Worm (Caenorhabditis elegans): ENCODE measurements around the gene C37C3.2.

Gene C37C3.2

DNA sequence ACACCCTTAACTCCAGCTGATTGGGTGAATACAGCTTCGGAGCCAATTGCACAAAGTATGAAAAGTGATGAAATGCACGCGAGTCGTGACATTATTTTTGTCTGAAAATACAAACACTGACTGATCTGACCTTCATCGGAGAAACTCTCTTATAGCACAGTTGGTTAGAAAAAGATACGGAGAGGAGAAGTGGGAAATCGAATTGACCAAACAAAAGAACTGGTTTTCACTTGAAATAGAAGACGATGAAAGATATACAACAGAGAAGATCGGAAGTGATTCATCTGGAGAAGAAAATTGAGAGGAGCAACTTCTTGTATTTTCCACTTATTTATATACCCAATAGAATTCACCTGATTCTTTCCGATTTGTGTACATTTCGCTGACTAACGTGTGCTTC, 17.9 kb upstream of the C37C3.2 start, which contains the start of gene ttr-33:
Gene ttr-33 (minus strand): TSS at position 101 of the 400 bp plus-strand sequence.
- no peak for TF ChIP-seq unc-62 (GFP tag; optimal IDR thresholded peaks at IDR 0.05)

DNA sequence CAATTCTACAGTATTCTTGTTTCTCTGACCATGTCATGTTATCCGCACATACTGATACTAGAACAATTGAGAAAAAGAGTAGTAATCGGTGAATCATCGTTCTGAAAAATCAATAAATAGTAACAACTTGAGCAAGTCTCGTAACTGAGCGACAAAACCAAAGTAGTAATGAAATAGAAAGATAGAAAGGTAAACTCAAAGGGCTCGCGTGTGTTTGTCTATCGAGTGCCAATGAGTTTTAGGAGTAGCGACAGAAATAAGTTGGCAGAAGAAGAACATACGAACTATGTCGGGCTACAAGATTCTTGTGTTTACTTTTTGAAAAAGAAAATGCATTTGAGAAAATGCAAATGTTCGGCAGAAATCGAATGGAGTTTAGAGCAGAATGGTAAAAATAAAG, 16.3 kb upstream of the C37C3.2 start, which contains the start of gene C37C3.12:
Gene C37C3.12 (minus strand): TSS at position 101 of the 400 bp plus-strand sequence.
- no peak for TF ChIP-seq unc-62 (GFP tag; optimal IDR thresholded peaks at IDR 0.05)

DNA sequence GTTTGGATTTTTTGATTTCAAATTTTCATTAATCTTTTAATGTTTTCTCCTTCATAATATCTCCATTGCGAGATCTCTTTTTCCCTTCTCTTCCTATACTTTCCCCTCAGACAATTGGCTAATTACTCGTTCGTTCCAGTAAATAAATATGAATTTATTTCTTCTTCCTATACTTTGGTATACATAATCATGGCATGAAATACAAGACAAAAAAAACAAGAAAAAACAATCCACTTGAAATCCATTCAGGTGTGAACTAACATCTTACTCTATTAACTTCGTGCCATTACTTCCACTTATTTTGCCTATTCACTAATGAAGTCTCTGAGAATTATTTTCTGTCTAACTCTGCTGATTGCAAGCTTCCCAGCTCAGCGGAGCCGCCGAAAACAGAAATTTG, 13.5 kb upstream of the C37C3.2 start, which contains the start of gene grd-8:
Gene grd-8 (plus strand): TSS at position 301 of the 400 bp plus-strand sequence.
- TF ChIP-seq unc-62 (GFP tag; optimal IDR thresholded peaks at IDR 0.05): no peak

DNA sequence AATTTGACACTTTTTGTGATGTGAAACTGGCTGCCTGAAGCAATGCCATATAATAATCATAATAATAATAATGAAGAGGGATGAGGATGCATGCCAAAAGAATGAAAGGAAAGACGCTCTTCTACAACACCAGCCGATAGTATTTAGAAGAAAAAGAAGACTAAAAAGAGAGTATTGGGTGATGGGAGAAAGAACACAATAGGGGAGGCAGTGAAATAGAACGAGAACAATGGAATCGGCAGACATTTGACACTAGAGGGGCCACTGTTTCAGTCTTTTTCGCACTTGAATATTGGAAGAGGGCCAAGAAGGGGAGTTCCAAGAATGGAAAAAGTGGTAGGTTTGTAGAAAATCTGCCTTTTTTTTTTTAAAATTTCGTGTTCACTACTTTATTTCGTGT, 8.6 kb upstream of the C37C3.2 start, which contains the start of gene memo-1:
Gene memo-1 (minus strand): TSS at position 2 of the 400 bp plus-strand sequence.
- no peak for TF ChIP-seq unc-62 (GFP tag; optimal IDR thresholded peaks at IDR 0.05)

DNA sequence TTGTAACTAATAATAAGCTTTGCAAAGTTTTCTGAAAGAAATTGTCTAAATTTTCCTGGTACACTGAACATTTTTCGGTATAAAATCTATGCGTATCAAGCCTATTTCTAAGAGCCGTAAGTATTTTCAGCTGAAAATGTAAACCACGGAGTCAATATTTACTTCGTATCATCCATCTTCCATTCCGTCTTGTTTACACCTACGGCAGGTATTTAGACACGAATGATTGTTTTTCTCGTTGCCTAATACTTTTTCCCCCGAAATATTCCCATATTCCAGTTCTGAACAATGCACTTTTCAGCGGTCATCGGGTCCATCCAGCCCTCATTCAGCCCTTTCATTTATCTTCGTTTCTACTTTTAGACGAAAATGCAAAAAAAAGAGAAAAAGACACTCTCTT, 8.1 kb upstream of the C37C3.2 start:
- TF ChIP-seq unc-62 (GFP tag; optimal IDR thresholded peaks at IDR 0.05): no peak

DNA sequence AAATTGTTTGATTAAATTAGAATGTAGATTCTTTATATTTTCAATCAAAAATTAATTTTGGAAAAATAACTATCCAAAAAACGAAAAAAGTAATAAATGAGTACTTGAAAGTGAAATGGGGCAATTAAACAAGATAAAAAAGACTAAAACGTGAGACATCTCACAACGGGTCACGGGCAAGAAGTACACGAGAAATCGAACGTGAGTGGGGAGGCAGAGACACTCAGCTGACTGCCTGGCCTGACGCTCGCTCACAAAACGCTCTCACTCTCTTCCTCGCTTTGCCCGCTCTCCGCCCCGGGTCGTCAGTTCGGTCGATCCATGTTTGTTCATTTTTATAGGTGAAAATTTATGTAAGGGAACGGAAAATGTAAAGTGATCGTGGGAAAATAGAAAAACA, 7.5 kb upstream of the C37C3.2 start:
- TF ChIP-seq unc-62 (GFP tag; optimal IDR thresholded peaks at IDR 0.05): no peak

DNA sequence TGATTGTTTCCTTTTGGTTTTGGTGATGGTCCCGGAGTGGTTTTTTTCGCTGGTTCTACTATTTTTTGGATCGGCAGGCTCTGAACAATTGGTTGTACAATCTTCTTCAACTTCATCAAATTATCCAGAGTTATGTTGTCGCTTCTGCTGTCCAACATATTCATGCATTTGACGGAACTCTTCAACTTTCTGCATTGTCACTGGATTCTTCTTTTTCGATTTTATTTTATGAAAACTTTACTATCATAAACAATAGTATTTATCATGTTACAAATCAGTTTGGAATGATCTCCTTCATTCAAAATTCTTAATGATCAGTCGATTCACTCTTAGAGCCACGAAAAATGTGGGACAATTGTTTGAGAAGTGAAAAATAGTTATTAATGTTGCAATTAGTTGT, 3.7 kb upstream of the C37C3.2 start:
- TF ChIP-seq unc-62 (GFP tag; optimal IDR thresholded peaks at IDR 0.05): no peak

DNA sequence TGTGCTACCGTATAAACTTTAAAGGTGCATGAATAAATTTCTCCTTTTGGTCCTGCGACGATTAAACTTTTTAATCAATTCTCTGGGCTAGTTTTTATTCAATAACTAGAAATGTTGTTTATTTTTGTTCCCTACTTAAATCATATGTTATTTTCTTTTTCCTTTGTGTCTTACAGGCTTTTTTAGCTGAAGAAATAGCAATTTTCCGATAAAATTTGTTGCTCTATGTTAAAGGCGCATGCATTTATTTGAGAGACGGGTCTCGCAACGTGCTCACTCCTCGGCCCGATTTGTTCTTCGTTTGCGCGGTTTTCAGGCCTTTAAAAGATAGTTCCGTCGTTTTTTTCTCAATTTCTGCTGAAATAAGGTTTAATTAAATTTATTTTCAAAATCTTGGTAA, 1.8 kb upstream of the C37C3.2 start:
- no peak for TF ChIP-seq unc-62 (GFP tag; optimal IDR thresholded peaks at IDR 0.05)

DNA sequence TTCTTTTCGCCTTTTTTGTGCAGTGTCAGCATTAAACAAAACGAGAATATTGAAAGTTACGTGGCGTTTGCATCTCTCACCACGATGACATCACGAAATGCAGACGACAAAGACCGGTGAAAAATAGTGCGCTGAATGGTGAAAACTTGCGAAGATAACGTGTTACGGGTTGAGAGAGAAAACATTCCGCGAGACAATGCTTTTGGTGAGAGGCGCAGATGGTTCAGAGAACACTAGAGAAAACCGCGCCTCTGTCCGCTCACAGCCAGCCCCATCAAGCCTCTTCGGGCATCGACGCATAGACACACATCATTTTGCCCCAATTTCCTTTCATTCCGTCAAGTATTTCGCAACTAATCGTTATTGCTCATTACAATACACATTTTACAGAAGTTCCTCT, 1.1 kb upstream of the C37C3.2 start, which contains the start of the genes C37C3.9 and C37C3.18:
Gene C37C3.9 (minus strand): TSS at position 98 of the 400 bp plus-strand sequence.
Gene C37C3.18 (plus strand): TSS at position 391 of the 400 bp plus-strand sequence.
- no peak for TF ChIP-seq unc-62 (GFP tag; optimal IDR thresholded peaks at IDR 0.05)

DNA sequence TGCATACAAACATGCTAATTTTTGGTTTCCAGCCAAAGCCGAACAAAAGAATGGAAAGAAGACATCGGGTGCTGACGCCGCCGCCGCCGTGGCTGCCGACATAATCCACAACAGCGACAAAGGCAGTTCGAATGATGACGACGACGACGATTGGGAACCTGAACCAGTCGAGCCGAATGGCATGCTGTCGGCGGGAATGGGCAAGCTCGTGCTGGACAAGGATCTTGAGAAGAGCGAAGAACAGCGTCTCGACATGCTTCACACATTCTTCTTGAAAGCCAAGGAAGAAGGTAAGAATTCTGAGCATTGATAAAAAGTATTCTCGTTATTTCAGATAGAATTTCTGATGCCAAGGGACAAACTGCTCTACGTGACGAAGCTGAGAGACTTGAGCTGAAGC, 897 bp downstream of the C37C3.2 start:
- TF ChIP-seq unc-62 (GFP tag; optimal IDR thresholded peaks at IDR 0.05): no peak

DNA sequence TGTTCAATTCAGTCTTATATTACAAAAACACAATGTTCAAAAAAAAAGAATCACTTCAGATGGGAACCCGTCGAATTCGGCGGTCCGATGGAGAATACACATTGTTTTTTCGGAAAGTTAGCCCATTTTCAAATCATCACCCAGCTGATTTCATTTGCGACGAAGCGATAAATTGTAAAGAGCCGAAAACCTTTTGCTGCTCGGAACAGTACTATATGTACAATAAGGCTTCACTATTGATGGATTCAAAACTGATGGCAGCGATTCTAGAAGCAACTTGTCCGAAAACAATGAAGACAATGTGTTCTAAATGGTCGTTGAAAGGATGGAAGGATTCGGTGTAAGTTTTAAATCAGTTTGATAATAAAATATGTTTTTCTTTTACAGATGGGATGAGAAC, 2.2 kb downstream of the C37C3.2 start, which contains the start of gene C37C3.1:
Gene C37C3.1 (plus strand): TSS at position 33 of the 400 bp plus-strand sequence.
- TF ChIP-seq unc-62 (GFP tag; optimal IDR thresholded peaks at IDR 0.05): no peak

DNA sequence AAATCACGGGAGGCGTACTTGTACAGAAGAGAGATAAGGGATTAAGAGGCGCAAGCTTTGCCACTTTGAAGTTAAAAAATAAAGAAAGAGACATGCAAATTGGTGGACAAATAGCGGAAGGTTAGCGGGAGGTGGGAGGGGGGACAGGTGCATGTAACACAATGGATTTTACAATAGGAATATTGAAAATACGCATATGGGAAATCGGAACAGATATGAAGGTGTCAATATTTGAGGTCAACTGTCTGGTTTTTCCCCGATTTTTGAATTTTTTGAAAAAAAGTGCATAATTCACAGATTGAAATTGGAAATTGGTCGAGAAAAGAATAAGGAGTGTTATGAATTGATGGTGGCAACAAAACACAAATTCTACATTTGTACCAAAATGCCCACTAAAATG, 6.0 kb downstream of the C37C3.2 start, which contains the start of gene C37C3.17:
Gene C37C3.17 (minus strand): TSS at position 101 of the 400 bp plus-strand sequence.
- no peak for TF ChIP-seq unc-62 (GFP tag; optimal IDR thresholded peaks at IDR 0.05)

DNA sequence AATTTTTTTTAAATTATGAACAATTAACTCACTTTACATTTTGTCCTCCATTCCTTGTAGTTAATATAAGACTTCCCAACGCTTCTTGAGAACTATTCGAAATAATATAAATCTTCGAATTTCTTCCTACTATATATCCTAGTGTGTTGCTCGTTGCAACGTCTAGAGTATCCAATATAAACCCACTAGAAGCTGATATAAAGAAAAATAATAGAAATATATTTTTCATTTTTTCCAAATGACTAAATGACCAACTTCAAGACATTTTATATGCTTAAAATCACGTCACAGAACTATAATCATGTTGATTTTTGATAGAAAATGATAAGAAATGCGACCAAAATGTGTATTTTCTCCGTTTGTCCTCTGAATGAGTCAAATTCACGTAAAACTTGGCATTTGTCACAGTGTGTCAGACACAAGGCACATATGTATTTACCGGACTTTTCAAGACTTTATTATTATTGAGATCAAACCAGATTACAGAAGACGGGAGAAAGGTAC, 7.3 kb downstream of the C37C3.2 start, which contains the start of gene C37C3.10:
Gene C37C3.10 (minus strand): TSS at position 51 of the 504 bp plus-strand sequence.
- no peak for TF ChIP-seq unc-62 (GFP tag; optimal IDR thresholded peaks at IDR 0.05)

DNA sequence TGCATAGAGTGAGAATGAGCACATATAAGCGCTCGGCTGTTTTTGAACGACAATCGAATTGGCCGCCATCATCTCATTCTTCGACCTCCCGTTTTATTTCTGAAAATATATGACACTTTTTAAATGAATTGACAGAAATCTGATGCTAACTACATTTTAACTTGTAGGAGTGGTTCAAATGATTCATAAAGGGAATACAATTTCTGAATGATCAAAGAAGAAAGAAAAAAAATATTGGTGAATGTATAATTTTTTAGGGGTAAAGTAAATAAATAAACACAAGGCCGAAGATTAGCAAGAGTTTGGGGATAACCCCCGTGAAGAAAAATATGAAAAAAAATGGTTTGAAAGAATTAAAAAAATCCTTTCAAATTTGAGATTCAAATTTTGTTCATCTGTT, 8.9 kb downstream of the C37C3.2 start, which contains the start of gene C37C3.11:
Gene C37C3.11 (minus strand): TSS at position 101 of the 400 bp plus-strand sequence.
- TF ChIP-seq unc-62 (GFP tag; optimal IDR thresholded peaks at IDR 0.05): no peak

DNA sequence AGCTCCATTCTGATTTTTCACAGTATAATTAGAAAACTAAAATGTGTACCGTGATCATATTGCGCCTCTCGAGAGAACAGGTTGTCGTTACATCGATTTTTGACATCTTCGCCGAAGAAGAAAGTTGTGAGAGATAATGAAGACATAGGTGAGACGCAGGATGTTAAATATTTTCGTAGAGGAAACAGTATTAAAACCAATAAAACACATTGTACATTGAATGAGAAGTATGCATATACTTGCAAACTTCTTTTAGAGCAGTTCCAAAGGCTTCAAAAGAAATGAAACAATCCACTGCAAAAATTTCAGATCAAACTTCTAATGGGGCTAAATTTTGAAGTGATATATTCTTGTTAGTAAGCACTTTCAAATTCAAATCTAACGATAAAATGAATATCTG, 15.0 kb downstream of the C37C3.2 start, which contains the start of gene nipi-4:
Gene nipi-4 (minus strand): TSS at position 101 of the 400 bp plus-strand sequence.
- TF ChIP-seq unc-62 (GFP tag; optimal IDR thresholded peaks at IDR 0.05): no peak

DNA sequence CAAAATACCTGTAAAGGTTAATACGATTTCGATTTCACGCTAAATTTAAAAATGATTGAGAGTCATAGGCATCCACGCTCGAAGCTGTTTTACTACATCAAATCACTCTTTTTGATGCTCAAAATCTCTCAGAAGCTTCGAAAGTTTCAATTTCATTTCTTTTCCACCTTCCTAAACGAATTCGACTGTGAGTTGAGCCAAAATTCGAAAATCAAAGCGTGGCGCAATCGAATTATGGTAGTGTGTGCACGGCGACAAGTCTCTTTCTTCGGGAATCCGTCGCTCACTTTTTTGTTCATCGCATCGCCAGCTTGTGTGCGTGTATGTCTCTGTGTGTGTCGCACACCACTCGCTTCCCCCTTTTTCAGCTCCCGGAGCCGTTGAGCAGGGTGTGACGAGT, 17.2 kb downstream of the C37C3.2 start:
- TF ChIP-seq unc-62 (GFP tag; optimal IDR thresholded peaks at IDR 0.05): no peak

DNA sequence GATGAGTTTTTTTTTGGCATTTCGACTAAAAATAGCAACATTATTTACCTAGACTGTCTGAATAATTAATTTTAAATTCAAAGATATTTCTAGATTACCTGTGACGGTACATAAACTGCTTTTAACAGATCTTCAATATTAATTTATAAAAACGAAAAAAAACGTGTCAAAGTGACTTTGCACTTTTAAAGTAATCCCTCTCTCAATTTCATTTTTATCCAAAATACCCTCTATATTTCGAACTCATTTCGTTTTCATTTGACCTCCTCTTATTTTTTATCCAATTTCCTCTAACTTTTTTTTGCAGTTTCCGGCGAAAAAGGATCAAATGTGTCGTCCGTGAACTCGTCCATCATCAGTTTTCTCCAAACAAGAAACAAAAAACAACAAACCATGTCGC, 19.7 kb downstream of the C37C3.2 start, which contains the start of gene F40A3.4:
Gene F40A3.4 (plus strand): TSS at position 301 of the 400 bp plus-strand sequence.
- TF ChIP-seq unc-62 (GFP tag; optimal IDR thresholded peaks at IDR 0.05): no peak
